Fruit fly (Drosophila melanogaster) whole organism, wandering third instar larva: ENCODE measurements around the gene CG12017.

ENCODE experiments used
- CG32264 ChIP-seq: fragments of 200-800 bp; sonication (Bioruptor generic); optimal IDR thresholded peaks from 2 replicates; lab custom pipeline; 2016; ENCODE audit warnings: missing biosample characterization, missing genetic modification characterization
- CG9705 ChIP-seq: fragments of 200-800 bp; sonication (Bioruptor generic); optimal IDR thresholded peaks from 2 replicates; lab custom pipeline; 2018; ENCODE audit warnings: missing biosample characterization, mild to moderate bottlenecking, missing genetic modification characterization
- CrebA ChIP-seq: fragments of 200-800 bp; sonication (Bioruptor generic); optimal IDR thresholded peaks from 2 replicates; lab custom pipeline; 2016; ENCODE audit warnings: missing biosample characterization, mild to moderate bottlenecking, missing genetic modification characterization, borderline replicate concordance
- Dfd ChIP-seq: fragments of >200 bp; optimal IDR thresholded peaks from 2 replicates; lab custom pipeline; 2017; ENCODE audit warnings: missing biosample characterization, missing genetic modification characterization
- Dif ChIP-seq: fragments of 200-275, 200-300 bp; sonication (Bioruptor generic); optimal IDR thresholded peaks from 2 replicates; lab custom pipeline; 2018; ENCODE audit warnings: missing biosample characterization, missing genetic modification characterization; ENCODE audit not compliant: partially characterized antibody
- HLH106 ChIP-seq: fragments of 200-800 bp; optimal IDR thresholded peaks from 3 replicates; lab custom pipeline; 2019; ENCODE audit warnings: missing biosample characterization, mild to moderate bottlenecking, missing genetic modification characterization, moderate library complexity
- Hnf4 ChIP-seq: fragments of 200-800 bp; sonication (Bioruptor generic); optimal IDR thresholded peaks from 2 replicates; lab custom pipeline; 2016; ENCODE audit warnings: missing biosample characterization, mild to moderate bottlenecking, missing genetic modification characterization
- Hr78 ChIP-seq: fragments of >200 bp; optimal IDR thresholded peaks from 2 replicates; lab custom pipeline; 2017; ENCODE audit warnings: missing biosample characterization, missing genetic modification characterization
- Hr83 ChIP-seq: fragments of 200-300 bp; sonication (Bioruptor generic); optimal IDR thresholded peaks from 2 replicates; lab custom pipeline; 2016; ENCODE audit warnings: missing biosample characterization, mild to moderate bottlenecking, missing genetic modification characterization, moderate library complexity; ENCODE audit not compliant: poor library complexity, severe bottlenecking
- Jra ChIP-seq: sonication (Bioruptor generic); optimal IDR thresholded peaks from 2 replicates; lab custom pipeline; 2016; ENCODE audit warnings: missing biosample characterization, missing genetic modification characterization
- Mio ChIP-seq: sonication (Bioruptor generic); optimal IDR thresholded peaks from 2 replicates; lab custom pipeline; 2016; ENCODE audit warnings: missing biosample characterization, missing genetic modification characterization
- Myc ChIP-seq: fragments of >200 bp; optimal IDR thresholded peaks from 2 replicates; lab custom pipeline; 2017
- N ChIP-seq: fragments of >200 bp; optimal IDR thresholded peaks from 2 replicates; lab custom pipeline; 2018; ENCODE audit warnings: missing biosample characterization, missing external identifiers, missing genetic modification characterization
- OdsH ChIP-seq: fragments of 200-800 bp; sonication (Bioruptor generic); optimal IDR thresholded peaks from 2 replicates; lab custom pipeline; 2016; ENCODE audit warnings: missing biosample characterization, mild to moderate bottlenecking, missing genetic modification characterization
- Rel ChIP-seq, 2 experiments: fragments of 200-800 bp; sonication (Bioruptor generic) in 1 of 2; optimal IDR thresholded peaks; 2 replicates in 1 of 2; 3 replicates in 1 of 2; lab custom pipeline; 2016 to 2019; ENCODE audit warnings: mild to moderate bottlenecking in 2 of 2, missing biosample characterization in 2 of 2, missing genetic modification characterization in 2 of 2, moderate library complexity in 1 of 2
- Sp1 ChIP-seq: fragments of 200-800 bp; sonication (Bioruptor generic); optimal IDR thresholded peaks from 3 replicates; lab custom pipeline; 2019; ENCODE audit warnings: missing biosample characterization, mild to moderate bottlenecking, missing genetic modification characterization, moderate library complexity
- Vsx2 ChIP-seq: fragments of 200-300, 225-300 bp; sonication (Bioruptor generic); optimal IDR thresholded peaks from 2 replicates; lab custom pipeline; 2018; ENCODE audit warnings: missing biosample characterization, missing genetic modification characterization; ENCODE audit not compliant: partially characterized antibody
- br ChIP-seq: fragments of 200-800 bp; sonication (Bioruptor generic); optimal IDR thresholded peaks from 2 replicates; lab custom pipeline; 2016; ENCODE audit warnings: missing biosample characterization, missing genetic modification characterization
- brk ChIP-seq: fragments of 200-800 bp; sonication (Bioruptor generic); optimal IDR thresholded peaks from 2 replicates; lab custom pipeline; 2016; ENCODE audit warnings: missing biosample characterization, mild to moderate bottlenecking, missing genetic modification characterization
- dl ChIP-seq, 2 experiments: fragments of 175-275, 200-275 bp in 1 of 2; fragments of 200-275 bp in 1 of 2; sonication (Bioruptor generic); optimal IDR thresholded peaks; lab custom pipeline; 2018; ENCODE audit warnings: mild to moderate bottlenecking in 2 of 2, missing biosample characterization in 2 of 2, missing genetic modification characterization in 2 of 2, moderate library complexity in 2 of 2; ENCODE audit not compliant: partially characterized antibody in 2 of 2, insufficient read depth in 1 of 2
- dmrt93B ChIP-seq: fragments of 200-800 bp; sonication (Bioruptor generic); optimal IDR thresholded peaks from 2 replicates; lab custom pipeline; 2018; ENCODE audit warnings: missing biosample characterization, mild to moderate bottlenecking, missing genetic modification characterization
- dsf ChIP-seq: sonication (Bioruptor generic); optimal IDR thresholded peaks from 2 replicates; lab custom pipeline; 2016; ENCODE audit warnings: missing biosample characterization, missing genetic modification characterization, borderline replicate concordance
- ey ChIP-seq: fragments of 200-800 bp; sonication (Bioruptor generic); optimal IDR thresholded peaks from 2 replicates; lab custom pipeline; 2016; ENCODE audit warnings: missing biosample characterization, missing genetic modification characterization
- foxo ChIP-seq, 2 experiments: fragments of 200-800 bp; sonication (Bioruptor generic); optimal IDR thresholded peaks; 2 replicates in 1 of 2; 3 replicates in 1 of 2; lab custom pipeline; 2016 to 2017; ENCODE audit warnings: missing biosample characterization in 2 of 2, missing genetic modification characterization in 2 of 2
- fru ChIP-seq: fragments of 200-800 bp; sonication (Bioruptor generic); optimal IDR thresholded peaks from 3 replicates; lab custom pipeline; 2016; ENCODE audit warnings: missing biosample characterization, mild to moderate bottlenecking, missing genetic modification characterization
- h ChIP-seq: fragments of 200-800 bp; sonication (Bioruptor generic); optimal IDR thresholded peaks from 3 replicates; lab custom pipeline; 2016; ENCODE audit warnings: missing biosample characterization, mild to moderate bottlenecking, missing genetic modification characterization
- jim ChIP-seq: fragments of 175-275, 200-325 bp; sonication (Bioruptor generic); optimal IDR thresholded peaks from 2 replicates; lab custom pipeline; 2016; ENCODE audit warnings: missing biosample characterization, mild to moderate bottlenecking, missing genetic modification characterization
- lola ChIP-seq: fragments of >200 bp; optimal IDR thresholded peaks from 2 replicates; lab custom pipeline; 2017; ENCODE audit warnings: missing biosample characterization, missing genetic modification characterization
- pan ChIP-seq: fragments of >200 bp; optimal IDR thresholded peaks from 2 replicates; lab custom pipeline; 2017
- psq ChIP-seq: fragments of 200-800 bp; sonication (Bioruptor generic); optimal IDR thresholded peaks from 3 replicates; lab custom pipeline; 2017; ENCODE audit warnings: missing biosample characterization, mild to moderate bottlenecking, missing genetic modification characterization, moderate library complexity
- rgr ChIP-seq: fragments of 200-800 bp; sonication (Bioruptor generic); optimal IDR thresholded peaks from 3 replicates; lab custom pipeline; 2016; ENCODE audit warnings: missing biosample characterization, mild to moderate bottlenecking, missing genetic modification characterization
- sage ChIP-seq: fragments of 200-800 bp; sonication (Bioruptor generic); optimal IDR thresholded peaks from 2 replicates; lab custom pipeline; 2016; ENCODE audit warnings: missing biosample characterization, mild to moderate bottlenecking, missing genetic modification characterization
- sv ChIP-seq: fragments of 200-800 bp; sonication (Bioruptor generic); optimal IDR thresholded peaks from 3 replicates; lab custom pipeline; 2016; ENCODE audit warnings: missing biosample characterization, missing genetic modification characterization
- tai ChIP-seq: sonication (Bioruptor generic); optimal IDR thresholded peaks from 2 replicates; lab custom pipeline; 2016; ENCODE audit warnings: missing biosample characterization, missing genetic modification characterization
- usp ChIP-seq: fragments of >200 bp; optimal IDR thresholded peaks from 2 replicates; lab custom pipeline; 2017; ENCODE audit warnings: missing biosample characterization, missing genetic modification characterization
- woc ChIP-seq: sonication (Bioruptor generic); optimal IDR thresholded peaks from 2 replicates; lab custom pipeline; 2016; ENCODE audit warnings: missing biosample characterization, mild to moderate bottlenecking, missing genetic modification characterization

The CG12017 gene

DNA sequence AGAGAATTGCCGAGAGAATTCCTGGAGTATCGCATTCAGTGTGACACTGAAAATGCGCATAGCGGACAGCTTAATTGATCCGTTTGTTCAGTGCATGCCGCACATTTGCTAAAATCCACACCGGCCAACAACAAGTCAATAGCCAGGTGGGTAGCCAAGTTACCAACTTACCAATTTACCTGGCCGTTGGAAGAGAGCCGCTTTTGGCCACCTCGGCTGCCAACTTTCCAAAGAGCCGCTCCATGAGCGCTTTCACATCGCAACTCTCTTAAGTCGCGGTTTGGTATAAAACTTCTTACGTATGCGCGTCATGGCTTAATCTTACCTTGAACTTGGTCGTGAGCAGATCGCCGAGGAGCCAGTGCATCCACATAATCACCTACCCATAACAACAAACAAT is at the start of gene CG12017:
Gene CG12017 (plus strand): TSS at position 310 of the 400 bp plus-strand sequence.
- TF ChIP-seq psq = no peak
- TF ChIP-seq, all 38 proteins: peak for 0

DNA sequence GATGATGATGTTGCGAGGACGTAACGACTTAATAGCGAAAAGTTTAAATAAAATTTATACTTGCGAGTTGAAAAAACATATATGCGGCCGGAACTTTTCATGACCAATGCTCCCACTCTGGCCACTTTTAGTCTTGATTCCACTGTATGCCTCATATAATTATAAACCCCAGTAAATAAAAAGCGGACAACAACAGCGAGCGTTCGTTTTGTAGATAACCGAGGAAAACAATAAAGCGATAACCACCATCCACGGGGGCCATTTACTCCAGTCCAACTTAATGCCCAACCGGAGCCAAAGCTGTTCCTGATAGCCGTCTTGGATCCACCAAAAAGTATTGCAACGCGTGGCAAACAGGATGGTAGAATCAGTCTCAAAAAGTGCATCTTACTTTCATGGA is 43.7 kb upstream of the CG12017 start:
- TF ChIP-seq Sp1 (GFP tag; lab: Kevin White, UChicago) (no peak), Myc (lab: Kevin White, UChicago) (no peak), br (GFP tag; lab: Kevin White, UChicago) (no peak), Mio (no peak), ey (GFP tag; lab: Kevin White, UChicago) (no peak), Rel (GFP tag; optimal IDR thresholded peaks at IDR 0.05; lab: Kevin White, UChicago) (no peak), Rel (tag; optimal IDR thresholded peaks at IDR 0.05; lab: Kevin White, UChicago) (no peak), pan (lab: Kevin White, UChicago) (no peak), Hnf4 (GFP tag; lab: Kevin White, UChicago) (no peak), N (GFP tag; lab: Kevin White, UChicago) (no peak), dmrt93B (GFP tag; lab: Kevin White, UChicago) (no peak)

DNA sequence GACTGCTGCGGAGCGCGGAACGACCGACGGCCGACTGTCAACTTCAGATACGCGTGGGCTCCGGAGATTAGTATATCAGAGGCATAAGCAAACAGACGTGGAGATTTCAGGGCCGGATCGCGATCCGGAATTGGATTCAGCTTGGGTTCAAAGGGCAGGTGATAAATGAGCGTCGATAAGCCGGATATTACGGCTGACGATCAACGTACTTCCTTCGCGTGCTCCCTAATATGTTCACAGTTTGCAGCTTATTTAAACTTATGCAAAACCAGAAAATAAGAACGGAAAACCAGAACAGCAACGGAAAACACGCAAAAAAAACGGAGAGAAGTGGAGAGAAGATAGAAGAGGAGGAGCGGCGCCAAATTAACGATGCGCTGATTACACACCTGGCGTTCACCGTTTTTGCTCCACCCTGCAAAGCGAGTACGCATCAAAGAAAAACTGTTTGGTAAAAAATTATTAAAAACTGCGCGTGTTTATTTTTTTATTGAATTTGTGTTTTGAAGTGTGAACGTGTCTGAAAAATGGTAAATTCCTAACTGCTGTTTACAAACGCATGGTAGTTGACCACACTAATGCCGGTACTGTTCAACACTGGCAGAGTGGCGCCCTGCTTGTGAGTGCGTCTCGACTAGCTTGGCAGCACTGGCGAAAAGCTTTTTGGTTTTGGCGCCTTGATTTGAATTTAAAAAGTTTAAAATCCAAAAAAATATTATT is 40.8 kb upstream of the CG12017 start, which contains the start of gene CG17746:
Gene CG17746 (minus strand): TSS at position 546 of the 720 bp plus-strand sequence.
- peak; percentile 4 for TF ChIP-seq ey (GFP tag; lab: Kevin White, UChicago)
- no peak for TF ChIP-seq Mio
- peak; percentile 44 for TF ChIP-seq rgr (GFP tag; lab: Kevin White, UChicago)
- TF ChIP-seq lola = no peak
- TF ChIP-seq Dfd (GFP tag; lab: Kevin White, UChicago) = no peak
- no peak for TF ChIP-seq OdsH (GFP tag; lab: Kevin White, UChicago)
- no peak for TF ChIP-seq Myc (lab: Kevin White, UChicago)
- TF ChIP-seq Rel (GFP tag; optimal IDR thresholded peaks at IDR 0.05; lab: Kevin White, UChicago) = no peak
- no peak for TF ChIP-seq Rel (tag; optimal IDR thresholded peaks at IDR 0.05; lab: Kevin White, UChicago)
- no peak for TF ChIP-seq dmrt93B (GFP tag; lab: Kevin White, UChicago)
- peak in 1 of 2 experiments; percentile 35 for TF ChIP-seq foxo (GFP tag; optimal IDR thresholded peaks at IDR 0.05; lab: Kevin White, UChicago)
- TF ChIP-seq Hnf4 (GFP tag; lab: Kevin White, UChicago) = peak; percentile 53
- TF ChIP-seq jim (GFP tag; lab: Kevin White, UChicago) = no peak
- TF ChIP-seq Vsx2 (GFP tag; lab: Kevin White, UChicago) = no peak
- TF ChIP-seq fru (GFP tag; lab: Kevin White, UChicago) = peak; percentile 3
- TF ChIP-seq brk (GFP tag; lab: Kevin White, UChicago) = peak; percentile 31
- no peak for TF ChIP-seq br (GFP tag; lab: Kevin White, UChicago)
- TF ChIP-seq woc (GFP tag; lab: Kevin White, UChicago) = no peak
- TF ChIP-seq Sp1 (GFP tag; lab: Kevin White, UChicago) = no peak
- no peak for TF ChIP-seq dsf (GFP tag; lab: Kevin White, UChicago)
- no peak for TF ChIP-seq sage
- TF ChIP-seq pan (lab: Kevin White, UChicago) = no peak
- no peak for TF ChIP-seq CG32264
- no peak for TF ChIP-seq CrebA (GFP tag; lab: Kevin White, UChicago)
- TF ChIP-seq CG9705 (GFP tag; lab: Kevin White, UChicago) = no peak
- TF ChIP-seq dl (GFP tag; optimal IDR thresholded peaks at IDR 0.05; lab: Kevin White, UChicago; ENCODE audit: insufficient read depth in 1 of 2, partially characterized antibody in 2 of 2) = no peak
- TF ChIP-seq tai (GFP tag; lab: Kevin White, UChicago) = no peak
- TF ChIP-seq Jra (GFP tag; lab: Kevin White, UChicago) = peak; percentile 10
- TF ChIP-seq usp (GFP tag; lab: Kevin White, UChicago) = no peak
- TF ChIP-seq Hr78 (GFP tag; lab: Kevin White, UChicago) = no peak
- peak; percentile 2 for TF ChIP-seq HLH106
- peak; percentile 17 for TF ChIP-seq sv (GFP tag; lab: Kevin White, UChicago)
- TF ChIP-seq h (GFP tag; lab: Kevin White, UChicago) = peak; percentile 48
- TF ChIP-seq Hr83 (GFP tag; lab: Kevin White, UChicago) = peak; percentile 50
- peak; percentile 6 for TF ChIP-seq Dif (GFP tag; lab: Kevin White, UChicago)
- TF ChIP-seq, all 38 proteins: peak for 12
